Fruit fly (Drosophila melanogaster) S2 (cell line): ENCODE results near the gene Rai1.

Experiments used
- CG8478 ChIP-seq: fragments of >200 bp; optimal IDR thresholded peaks from 2 replicates; lab custom pipeline; 2018
- CTCF ChIP-seq, 2 experiments: fragments of >200 bp; optimal IDR thresholded peaks; 2 replicates each; lab custom pipeline; 2018

DNA sequence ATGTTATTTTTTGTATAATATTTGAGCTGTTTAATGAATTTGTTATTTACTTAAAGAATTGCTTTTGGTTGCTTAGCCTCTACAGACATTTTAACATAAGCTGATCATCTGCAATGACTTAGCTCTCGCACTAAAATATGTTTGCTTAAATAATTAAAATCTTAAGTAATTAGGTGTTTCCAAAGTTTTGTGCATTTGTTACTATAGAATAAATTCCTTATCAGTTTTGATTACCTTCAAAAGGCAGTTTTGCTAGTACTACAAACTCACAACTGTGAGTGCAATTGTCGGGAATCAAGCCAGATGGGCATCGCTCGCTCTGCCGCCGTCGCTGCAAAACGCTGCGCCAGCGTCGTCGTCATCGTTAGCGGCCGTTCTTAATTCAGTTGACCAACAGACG lies 13.4 kb upstream of the Rai1 start:
- no peak for TF ChIP-seq CG8478 (lab: Kevin White, UChicago)
- TF ChIP-seq CTCF (optimal IDR thresholded peaks at IDR 0.05; lab: Kevin White, UChicago) = no peak
